Worm (Caenorhabditis elegans): ENCODE results near the gene scvp-1.

Gene scvp-1

DNA sequence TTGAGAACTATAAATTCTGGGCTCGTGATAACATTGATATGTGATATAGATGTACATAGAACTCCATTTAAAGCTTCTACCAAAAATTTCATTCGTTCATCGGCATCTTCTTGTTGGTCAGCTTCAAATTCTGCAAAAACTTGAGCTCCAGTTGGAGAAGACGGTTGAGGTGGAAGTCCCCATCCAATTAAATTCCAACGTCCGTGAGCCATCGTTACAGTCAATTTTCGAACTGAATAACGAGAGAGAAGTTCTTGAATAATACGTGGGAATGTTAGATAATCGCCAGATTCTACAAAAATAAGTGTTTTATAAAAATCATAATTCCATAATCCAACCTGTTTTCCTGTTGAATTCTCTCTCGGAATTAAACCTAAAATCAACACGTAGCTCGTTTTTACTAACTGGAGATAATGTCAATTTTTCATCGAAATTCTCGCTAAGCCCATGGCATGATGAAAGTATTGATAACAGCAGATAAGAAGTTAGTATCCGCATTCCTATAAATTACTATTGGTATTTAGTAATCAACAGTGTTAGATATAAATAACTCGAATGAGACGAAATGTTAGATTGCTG lies 27.3 kb upstream of the scvp-1 start, which contains the start of gene pigt-1 (continued):
- TF ChIP-seq rpc-1 (optimal IDR thresholded peaks at IDR 0.05) (no peak), rpc-1 (tag; optimal IDR thresholded peaks at IDR 0.05) (no peak), F37B4.10 (GFP tag; IDR thresholded peaks at IDR 0.05) (no peak), madf-8 (GFP tag; conservative IDR thresholded peaks at IDR 0.05) (no peak), egl-18 (GFP tag; IDR thresholded peaks at IDR 0.05) (no peak), cebp-1 (GFP tag; IDR thresholded peaks at IDR 0.05) (no peak), cebp-1 (tag; optimal IDR thresholded peaks at IDR 0.05) (peak; percentile 30), rcor-1 (GFP tag; IDR thresholded peaks at IDR 0.05) (no peak), lin-26 (GFP tag; IDR thresholded peaks at IDR 0.05) (no peak), tlf-1 (GFP tag; optimal IDR thresholded peaks at IDR 0.05) (no peak), F10E7.11 (tag; optimal IDR thresholded peaks at IDR 0.05) (no peak), snpc-4 (GFP tag; optimal IDR thresholded peaks at IDR 0.05) (no peak), snpc-4 (tag; optimal IDR thresholded peaks at IDR 0.05) (peak in 1 of 4 experiments; percentile 9), hlh-26 (GFP tag; conservative IDR thresholded peaks at IDR 0.05) (no peak), die-1 (tag; optimal IDR thresholded peaks at IDR 0.05) (no peak), nfya-2 (GFP tag; IDR thresholded peaks at IDR 0.05) (no peak), gei-17 (GFP tag; optimal IDR thresholded peaks at IDR 0.05) (no peak), ztf-6 (GFP tag; IDR thresholded peaks at IDR 0.05) (no peak), mel-28 (tag; optimal IDR thresholded peaks at IDR 0.05; ENCODE audit: borderline replicate concordance) (no peak), him-1 (tag; optimal IDR thresholded peaks at IDR 0.05) (no peak), hrde-1 (tag; optimal IDR thresholded peaks at IDR 0.05; ENCODE audit: borderline replicate concordance) (no peak), mcd-1 (GFP tag; IDR thresholded peaks at IDR 0.05) (peak; percentile 28; the same call in 1 of the 2 replicates), hmg-1.2 (GFP tag; IDR thresholded peaks at IDR 0.05) (0 out of 2 replicates have a peak, but pooled peaks have one; percentile 10), Y53F4B.3 (GFP tag; IDR thresholded peaks at IDR 0.05) (no peak), ceh-91 (GFP tag; IDR thresholded peaks at IDR 0.05) (no peak), Y53G8AR.9 (GFP tag; conservative IDR thresholded peaks at IDR 0.05) (no peak), ekl-4 (GFP tag; IDR thresholded peaks at IDR 0.05) (0 out of 2 replicates have a peak, but pooled peaks have one; percentile 42), ceh-27 (GFP tag; optimal IDR thresholded peaks at IDR 0.05) (no peak), madf-3 (GFP tag; IDR thresholded peaks at IDR 0.05) (no peak), nhr-90 (tag; optimal IDR thresholded peaks at IDR 0.05) (no peak), ccch-3 (GFP tag; optimal IDR thresholded peaks at IDR 0.05) (no peak), F33H1.4 (GFP tag; IDR thresholded peaks at IDR 0.05) (no peak), ceh-100 (GFP tag; IDR thresholded peaks at IDR 0.05) (no peak), ama-1 (optimal IDR thresholded peaks at IDR 0.05) (peak; percentile 60), ama-1 (GFP tag; optimal IDR thresholded peaks at IDR 0.05) (no peak), aptf-2 (GFP tag; conservative IDR thresholded peaks at IDR 0.05) (no peak), F55B11.4 (tag; optimal IDR thresholded peaks at IDR 0.05; ENCODE audit: borderline replicate concordance, insufficient read depth) (no peak), B0019.2 (GFP tag; conservative IDR thresholded peaks at IDR 0.05) (no peak), hmg-20 (GFP tag; IDR thresholded peaks at IDR 0.05) (no peak), ceh-58 (GFP tag; IDR thresholded peaks at IDR 0.05) (no peak), unc-130 (GFP tag; optimal IDR thresholded peaks at IDR 0.05) (peak; percentile 15), unc-62 (GFP tag; optimal IDR thresholded peaks at IDR 0.05) (no peak), repo-1 (tag; optimal IDR thresholded peaks at IDR 0.05) (peak; percentile 60), snpc-1.1 (tag; optimal IDR thresholded peaks at IDR 0.05; ENCODE audit: insufficient read depth) (no peak), T26A5.8 (tag; optimal IDR thresholded peaks at IDR 0.05) (no peak), lin-35 (GFP tag; optimal IDR thresholded peaks at IDR 0.05) (no peak), nfyb-1 (GFP tag; IDR thresholded peaks at IDR 0.05) (no peak), B0261.1 (tag; optimal IDR thresholded peaks at IDR 0.05) (no peak), ets-4 (GFP tag; optimal IDR thresholded peaks at IDR 0.05) (peak; percentile 11), dpl-1 (GFP tag; optimal IDR thresholded peaks at IDR 0.05) (no peak)

Measured in whole organism, young adult.